Worm (Caenorhabditis elegans) whole organism, L1 larva: ENCODE results near the gene ark-1.

Experiments used
- F16B12.6 ChIP-seq: fragments of 150-350 bp; optimal IDR thresholded peaks from 2 replicates; lab custom pipeline; 2014; ENCODE audit warnings: missing biosample characterization, missing genetic modification characterization
- Y116A8C.19 ChIP-seq: sonication (generic microtip); optimal IDR thresholded peaks from 2 replicates; lab custom pipeline; 2016; ENCODE audit warnings: missing compliant biosample characterization, missing genetic modification characterization, borderline replicate concordance
- aly-2 ChIP-seq: fragments of 150-350 bp; optimal IDR thresholded peaks from 2 replicates; lab custom pipeline; 2014; ENCODE audit warnings: missing biosample characterization, missing genetic modification characterization
- ama-1 ChIP-seq: fragments of 150-350 bp; optimal IDR thresholded peaks from 2 replicates; lab custom pipeline; 2014
- blmp-1 ChIP-seq: fragments of 150-350 bp; optimal IDR thresholded peaks from 2 replicates; lab custom pipeline; 2014; ENCODE audit warnings: missing biosample characterization, missing genetic modification characterization
- ceh-63 ChIP-seq: fragments of 200-800 bp; sonication (Bioruptor generic); optimal IDR thresholded peaks from 2 replicates; lab custom pipeline; 2018; ENCODE audit warnings: mild to moderate bottlenecking, missing genetic modification characterization, missing compliant biosample characterization
- ceh-8 ChIP-seq: fragments of 200-800 bp; sonication (Bioruptor generic); optimal IDR thresholded peaks from 2 replicates; lab custom pipeline; 2018; ENCODE audit warnings: mild to moderate bottlenecking, missing genetic modification characterization, moderate library complexity, missing compliant biosample characterization
- ceh-82 ChIP-seq, 3 experiments: fragments of 150-350 bp in 1 of 3; sonication (generic microtip) in 2 of 3; optimal IDR thresholded peaks; 2 replicates each; lab custom pipeline; 2014 to 2017; ENCODE audit warnings: missing biosample characterization in 3 of 3, missing genetic modification characterization in 3 of 3
- ceh-90 ChIP-seq: sonication (generic microtip); optimal IDR thresholded peaks from 2 replicates; lab custom pipeline; 2016; ENCODE audit warnings: missing genetic modification characterization, missing compliant biosample characterization
- ces-1 ChIP-seq: fragments of 150-350 bp; optimal IDR thresholded peaks from 2 replicates; lab custom pipeline; 2014; ENCODE audit warnings: missing biosample characterization, missing genetic modification reagents, missing genetic modification characterization
- dpl-1 ChIP-seq, 3 experiments: fragments of 150-350 bp in 2 of 3; sonication (generic microtip) in 1 of 3; optimal IDR thresholded peaks; 2 replicates each; lab custom pipeline; 2014 to 2017; ENCODE audit warnings: missing biosample characterization in 3 of 3, missing genetic modification characterization in 3 of 3, missing genetic modification reagents in 3 of 3
- dsc-1 ChIP-seq: sonication (generic microtip); optimal IDR thresholded peaks from 2 replicates; lab custom pipeline; 2016; ENCODE audit warnings: mild to moderate bottlenecking, missing genetic modification characterization, missing compliant biosample characterization
- efl-1 ChIP-seq, 4 experiments: fragments of 150-350 bp; optimal IDR thresholded peaks in 3 of 4; peaks in 1 of 4; 1 replicate in 1 of 4; 2 replicates in 3 of 4; lab custom pipeline; 2014; ENCODE audit warnings: missing biosample characterization in 2 of 4, missing genetic modification characterization in 2 of 4, missing genetic modification reagents in 2 of 4
- efl-3 ChIP-seq: fragments of 200-800 bp; sonication (Bioruptor generic); optimal IDR thresholded peaks from 2 replicates; lab custom pipeline; 2018; ENCODE audit warnings: mild to moderate bottlenecking, missing genetic modification characterization, missing compliant biosample characterization
- egl-13 ChIP-seq: sonication (generic microtip); optimal IDR thresholded peaks from 2 replicates; lab custom pipeline; 2016; ENCODE audit warnings: missing genotype, missing genetic modification reagents, missing genetic modification characterization, missing compliant biosample characterization
- fkh-10 ChIP-seq: sonication (generic microtip); optimal IDR thresholded peaks from 2 replicates; lab custom pipeline; 2017; ENCODE audit warnings: missing biosample characterization, missing genetic modification reagents, missing genetic modification characterization
- fkh-8 ChIP-seq: sonication (generic microtip); optimal IDR thresholded peaks from 2 replicates; lab custom pipeline; 2016; ENCODE audit warnings: mild to moderate bottlenecking, missing genetic modification characterization, missing compliant biosample characterization
- fos-1 ChIP-seq: fragments of 150-350 bp; optimal IDR thresholded peaks from 2 replicates; lab custom pipeline; 2014; ENCODE audit warnings: missing biosample characterization, missing genetic modification characterization
- isw-1 ChIP-seq: fragments of 200-800 bp; sonication (Bioruptor generic); IDR thresholded peaks from 2 replicates; pipeline ENCODE4 v1.3.6; 2022; ENCODE audit warnings: missing genetic modification characterization, missing compliant biosample characterization
- jun-1 ChIP-seq: fragments of 150-350 bp; optimal IDR thresholded peaks from 2 replicates; lab custom pipeline; 2014; ENCODE audit warnings: missing biosample characterization, missing genetic modification reagents, missing genetic modification characterization
- lin-13 ChIP-seq: fragments of 150-350 bp; optimal IDR thresholded peaks from 2 replicates; lab custom pipeline; 2014; ENCODE audit warnings: missing biosample characterization, missing genetic modification reagents, missing genetic modification characterization
- lin-14 ChIP-seq: fragments of 200-800 bp; sonication (Bioruptor generic); optimal IDR thresholded peaks from 2 replicates; lab custom pipeline; 2018; ENCODE audit warnings: mild to moderate bottlenecking, missing genetic modification characterization, moderate library complexity, missing compliant biosample characterization
- lin-15B ChIP-seq: fragments of 150-350 bp; sonication (generic microtip); optimal IDR thresholded peaks from 3 replicates; lab custom pipeline; 2014; ENCODE audit warnings: missing biosample characterization, missing genetic modification characterization
- lin-39 ChIP-seq: fragments of 150-350 bp; optimal IDR thresholded peaks from 2 replicates; lab custom pipeline; 2014; ENCODE audit warnings: missing biosample characterization, missing genetic modification reagents, missing genetic modification characterization
- lir-3 ChIP-seq: sonication (generic microtip); optimal IDR thresholded peaks from 2 replicates; lab custom pipeline; 2016; ENCODE audit warnings: mild to moderate bottlenecking, missing genetic modification characterization, moderate library complexity, missing compliant biosample characterization; ENCODE audit not compliant: poor library complexity
- lsy-2 ChIP-seq, 2 experiments: fragments of 150-350 bp; optimal IDR thresholded peaks; 2 replicates each; lab custom pipeline; 2014; ENCODE audit warnings: missing biosample characterization in 2 of 2, missing genetic modification characterization in 2 of 2
- mef-2 ChIP-seq: fragments of 150-350 bp; optimal IDR thresholded peaks from 2 replicates; lab custom pipeline; 2014; ENCODE audit warnings: missing biosample characterization, missing genetic modification characterization
- mep-1 ChIP-seq: fragments of 150-350 bp; optimal IDR thresholded peaks from 2 replicates; lab custom pipeline; 2014; ENCODE audit warnings: missing biosample characterization, missing genetic modification characterization
- nhr-11 ChIP-seq: fragments of 150-350 bp; optimal IDR thresholded peaks from 2 replicates; lab custom pipeline; 2014; ENCODE audit warnings: missing biosample characterization, missing genetic modification characterization
- nhr-12 ChIP-seq: sonication (generic microtip); optimal IDR thresholded peaks from 2 replicates; lab custom pipeline; 2017; ENCODE audit warnings: missing biosample characterization, missing genetic modification characterization
- nhr-19 ChIP-seq: fragments of 200-800 bp; sonication (Bioruptor generic); conservative IDR thresholded peaks from 2 replicates; pipeline ENCODE4 v1.3.6; 2022; ENCODE audit warnings: missing genetic modification characterization, missing compliant biosample characterization
- nhr-20 ChIP-seq: sonication (generic microtip); optimal IDR thresholded peaks from 2 replicates; lab custom pipeline; 2016; ENCODE audit warnings: mild to moderate bottlenecking, missing genetic modification characterization, missing compliant biosample characterization
- nhr-237 ChIP-seq: fragments of 150-350 bp; optimal IDR thresholded peaks from 2 replicates; lab custom pipeline; 2014; ENCODE audit warnings: missing biosample characterization, missing genetic modification characterization
- nhr-47 ChIP-seq: sonication (generic microtip); optimal IDR thresholded peaks from 2 replicates; lab custom pipeline; 2016; ENCODE audit warnings: mild to moderate bottlenecking, missing genetic modification characterization, moderate library complexity, missing compliant biosample characterization
- nhr-71 ChIP-seq: sonication (generic microtip); optimal IDR thresholded peaks from 2 replicates; lab custom pipeline; 2016; ENCODE audit warnings: mild to moderate bottlenecking, missing genetic modification characterization, moderate library complexity, missing compliant biosample characterization
- nhr-77 ChIP-seq: fragments of 150-350 bp; optimal IDR thresholded peaks from 2 replicates; lab custom pipeline; 2014; ENCODE audit warnings: missing biosample characterization, missing genetic modification characterization
- nhr-85 ChIP-seq: sonication (generic microtip); peaks from one replicate; lab custom pipeline; 2016; ENCODE audit warnings: missing genetic modification characterization, inconsistent platforms, missing compliant biosample characterization
- pqm-1 ChIP-seq: sonication (generic microtip); optimal IDR thresholded peaks from 3 replicates; lab custom pipeline; 2017; ENCODE audit warnings: missing biosample characterization, missing genetic modification characterization
- skn-1 ChIP-seq: fragments of 150-350 bp; optimal IDR thresholded peaks from 2 replicates; lab custom pipeline; 2014; ENCODE audit warnings: missing biosample characterization, missing genetic modification characterization
- sox-4 ChIP-seq: sonication (generic microtip); optimal IDR thresholded peaks from 2 replicates; lab custom pipeline; 2016; ENCODE audit warnings: missing genetic modification characterization, missing compliant biosample characterization
- sup-37 ChIP-seq: fragments of 200-800 bp; sonication (Bioruptor generic); optimal IDR thresholded peaks from 2 replicates; lab custom pipeline; 2018; ENCODE audit warnings: mild to moderate bottlenecking, missing genetic modification characterization, missing compliant biosample characterization
- swsn-7 ChIP-seq: sonication (generic microtip); optimal IDR thresholded peaks from 2 replicates; lab custom pipeline; 2016; ENCODE audit warnings: missing genetic modification characterization, missing compliant biosample characterization
- tbx-2 ChIP-seq: sonication (generic microtip); optimal IDR thresholded peaks from 2 replicates; lab custom pipeline; 2016; ENCODE audit warnings: missing genetic modification characterization, missing compliant biosample characterization
- tlp-1 ChIP-seq: fragments of 150-350 bp; optimal IDR thresholded peaks from 2 replicates; lab custom pipeline; 2014; ENCODE audit warnings: missing biosample characterization, missing genetic modification characterization
- unc-30 ChIP-seq: sonication (generic microtip); optimal IDR thresholded peaks from 2 replicates; lab custom pipeline; 2017; ENCODE audit warnings: missing biosample characterization, missing genetic modification characterization
- unc-62 ChIP-seq: fragments of 150-350 bp; optimal IDR thresholded peaks from 2 replicates; lab custom pipeline; 2014; ENCODE audit warnings: missing biosample characterization, missing genetic modification reagents, missing genetic modification characterization
- unc-86 ChIP-seq: sonication (generic microtip); optimal IDR thresholded peaks from 2 replicates; lab custom pipeline; 2016; ENCODE audit warnings: missing genetic modification characterization, missing compliant biosample characterization
- unc-98 ChIP-seq: fragments of 200-800 bp; sonication (Bioruptor generic); IDR thresholded peaks from 2 replicates; pipeline ENCODE4 v1.3.6; 2022; ENCODE audit warnings: missing genetic modification characterization, missing compliant biosample characterization
- xbp-1 ChIP-seq: sonication (generic microtip); optimal IDR thresholded peaks from 2 replicates; lab custom pipeline; 2016; ENCODE audit warnings: missing genetic modification characterization, missing compliant biosample characterization
- zag-1 ChIP-seq: fragments of 150-350 bp; optimal IDR thresholded peaks from 2 replicates; lab custom pipeline; 2014; ENCODE audit warnings: missing biosample characterization, missing genetic modification characterization

The ark-1 gene

DNA sequence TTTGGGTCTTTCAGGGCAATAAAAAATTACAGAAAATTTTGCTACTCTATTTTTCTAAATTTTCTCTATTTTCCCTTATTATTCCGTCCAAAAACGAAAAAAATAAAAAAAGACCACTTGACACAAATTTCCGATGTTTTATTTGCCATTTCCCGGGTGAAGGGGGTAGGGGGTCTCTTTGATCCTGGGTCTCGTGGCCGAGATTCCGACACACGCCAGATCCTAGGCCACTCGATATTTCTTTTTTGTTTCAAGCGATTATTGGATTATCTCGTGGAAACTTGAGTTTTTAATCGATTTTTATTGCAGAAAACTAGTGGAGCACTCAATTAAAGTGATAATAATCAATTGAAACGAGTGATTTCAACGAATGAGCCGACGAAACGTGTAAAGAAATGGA is 22.3 kb upstream of the ark-1 start, which contains the start of the genes wdfy-3 and C26H9A.4 (continued):
- TF ChIP-seq lin-15B (tag; lab: Kevin White, UChicago), result no peak
- TF ChIP-seq ceh-8 (GFP tag; lab: Kevin White, UChicago), result no peak
- TF ChIP-seq lin-39 (tag; lab: Kevin White, UChicago), result no peak
- TF ChIP-seq mep-1 (tag; lab: Kevin White, UChicago), result peak; percentile 31
- TF ChIP-seq jun-1 (tag; lab: Kevin White, UChicago), result no peak
- no peak for TF ChIP-seq F16B12.6 (tag; lab: Kevin White, UChicago)
- no peak for TF ChIP-seq nhr-47
- no peak for TF ChIP-seq xbp-1
- peak; percentile 31 for TF ChIP-seq blmp-1 (tag; lab: Kevin White, UChicago)
- TF ChIP-seq egl-13 (tag; lab: Kevin White, UChicago), result no peak
- no peak for TF ChIP-seq unc-62 (GFP tag; lab: Kevin White, UChicago)
- TF ChIP-seq fkh-8, result peak; percentile 14
- TF ChIP-seq unc-30 (tag; lab: Kevin White, UChicago), result no peak
- peak in 1 of 2 experiments; percentile 37 for TF ChIP-seq lsy-2 (tag; optimal IDR thresholded peaks at IDR 0.05; lab: Kevin White, UChicago)
- no peak for TF ChIP-seq nhr-237 (tag; lab: Kevin White, UChicago)
- TF ChIP-seq isw-1 (GFP tag; lab: Robert Waterston, UW), result no peak
- TF ChIP-seq dpl-1 (GFP tag; optimal IDR thresholded peaks at IDR 0.05; lab: Kevin White, UChicago), result peak in 2 of 3 experiments; percentile 32 to 33
- no peak for TF ChIP-seq nhr-77 (tag; lab: Kevin White, UChicago)
- no peak for TF ChIP-seq sup-37 (GFP tag; lab: Kevin White, UChicago)
- TF ChIP-seq lir-3 (tag; lab: Kevin White, UChicago), result peak; percentile 39
- TF ChIP-seq ceh-63 (GFP tag; lab: Kevin White, UChicago), result no peak
- peak; percentile 17 for TF ChIP-seq skn-1 (tag; lab: Kevin White, UChicago)
- no peak for TF ChIP-seq pqm-1 (tag; lab: Kevin White, UChicago)
- no peak for TF ChIP-seq nhr-11 (tag; lab: Kevin White, UChicago)
- no peak for TF ChIP-seq Y116A8C.19 (tag; lab: Kevin White, UChicago)
- no peak for TF ChIP-seq nhr-85 (tag; lab: Kevin White, UChicago)
- TF ChIP-seq ama-1 (lab: Kevin White, UChicago), result no peak
- TF ChIP-seq swsn-7 (tag; lab: Kevin White, UChicago), result no peak
- TF ChIP-seq nhr-19 (GFP tag; lab: Robert Waterston, UW), result no peak
- no peak for TF ChIP-seq nhr-12 (tag; lab: Kevin White, UChicago)
- TF ChIP-seq unc-98 (GFP tag; lab: Robert Waterston, UW), result no peak
- no peak for TF ChIP-seq ceh-82 (tag; optimal IDR thresholded peaks at IDR 0.05; lab: Kevin White, UChicago)
- no peak for TF ChIP-seq mef-2 (tag; lab: Kevin White, UChicago)
- TF ChIP-seq ceh-90, result peak; percentile 48
- TF ChIP-seq, all 84 proteins: peak for 15

DNA sequence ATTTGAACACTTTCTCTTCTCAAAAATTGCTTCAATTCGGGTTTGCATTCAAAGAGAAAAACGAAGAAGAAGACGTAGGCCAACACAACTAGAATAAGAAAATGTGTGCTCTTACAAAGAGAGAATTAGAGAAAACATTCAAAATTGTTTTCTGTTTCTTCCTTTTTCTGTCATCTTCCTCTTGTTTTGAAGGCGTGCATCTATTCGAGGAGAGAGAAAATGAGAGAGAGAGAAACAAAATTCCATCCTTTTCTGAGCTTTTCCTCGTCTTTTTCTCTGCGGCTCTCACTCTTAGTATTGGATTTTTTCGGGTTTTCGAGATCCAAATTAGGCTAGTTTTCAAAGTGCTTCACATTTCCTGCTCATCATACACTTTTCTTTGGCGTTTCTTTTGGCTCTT is 20.7 kb upstream of the ark-1 start:
- TF ChIP-seq aly-2 (tag; lab: Kevin White, UChicago) (peak; percentile 46), mep-1 (tag; lab: Kevin White, UChicago) (peak; percentile 52), skn-1 (tag; lab: Kevin White, UChicago) (no peak), dpl-1 (GFP tag; optimal IDR thresholded peaks at IDR 0.05; lab: Kevin White, UChicago) (peak in 1 of 3 experiments; percentile 57), nhr-20 (tag; lab: Kevin White, UChicago) (no peak), lsy-2 (tag; optimal IDR thresholded peaks at IDR 0.05; lab: Kevin White, UChicago) (peak; percentile 51 to 74), fos-1 (peak; percentile 31), fkh-10 (GFP tag; lab: Kevin White, UChicago) (peak; percentile 80), efl-1 (optimal IDR thresholded peaks at IDR 0.05; lab: Kevin White, UChicago) (peak; percentile 60 to 64), efl-1 (GFP tag; optimal IDR thresholded peaks at IDR 0.05 in 1 of 2; lab: Kevin White, UChicago) (peak in 1 of 2 experiments; percentile 32), nhr-11 (tag; lab: Kevin White, UChicago) (no peak), unc-98 (GFP tag; lab: Robert Waterston, UW) (no peak), fkh-8 (peak; percentile 71), tbx-2 (tag; lab: Kevin White, UChicago) (peak; percentile 42), xbp-1 (peak; percentile 31), nhr-71 (tag; lab: Kevin White, UChicago) (peak; percentile 67), mef-2 (tag; lab: Kevin White, UChicago) (peak; percentile 46), efl-3 (no peak), lin-14 (GFP tag; lab: Kevin White, UChicago) (peak; percentile 95), lin-15B (tag; lab: Kevin White, UChicago) (no peak), isw-1 (GFP tag; lab: Robert Waterston, UW) (peak; percentile 37), nhr-85 (tag; lab: Kevin White, UChicago) (no peak), zag-1 (tag; lab: Kevin White, UChicago) (peak; percentile 74), unc-86 (tag; lab: Kevin White, UChicago) (peak; percentile 67), sox-4 (no peak), ces-1 (GFP tag; lab: Kevin White, UChicago) (no peak), ceh-82 (tag; optimal IDR thresholded peaks at IDR 0.05; lab: Kevin White, UChicago) (peak; percentile 0 to 56 (median 1)), tlp-1 (tag; lab: Kevin White, UChicago) (no peak), lir-3 (tag; lab: Kevin White, UChicago) (no peak), dsc-1 (tag; lab: Kevin White, UChicago) (no peak), lin-13 (GFP tag; lab: Kevin White, UChicago) (peak; percentile 24)
